Worm (Caenorhabditis elegans): ENCODE data around the gene T14A8.2.

Gene T14A8.2

DNA sequence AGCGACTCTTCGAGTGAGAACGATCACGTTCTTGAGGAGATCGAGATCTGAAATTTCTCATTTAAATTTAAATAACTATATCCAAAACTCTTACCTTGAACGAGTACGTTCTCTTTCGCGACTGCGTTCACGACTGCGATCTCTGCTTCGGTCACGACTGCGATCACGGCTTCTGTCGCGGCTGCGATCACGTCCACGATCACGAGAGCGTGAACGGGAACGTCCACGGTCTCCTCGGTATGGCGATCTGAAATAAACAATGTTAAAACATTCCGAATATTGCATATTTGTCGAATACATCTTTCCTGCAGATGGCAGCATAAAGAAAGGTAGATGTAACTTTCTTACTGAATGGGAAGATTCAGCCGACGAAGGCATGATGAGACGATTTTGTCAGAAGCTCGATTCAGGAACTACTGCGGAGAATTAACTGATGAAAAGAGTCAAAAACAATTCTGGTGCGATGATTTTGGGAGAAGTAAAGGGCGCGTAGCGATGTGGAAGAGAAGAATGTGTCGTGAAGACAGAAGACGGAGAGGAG, 32.2 kb downstream of the T14A8.2 start:
- TF ChIP-seq C38D4.7 (GFP tag; optimal IDR thresholded peaks at IDR 0.05) (no peak), hlh-6 (tag; optimal IDR thresholded peaks at IDR 0.05) (peak; percentile 10)

DNA sequence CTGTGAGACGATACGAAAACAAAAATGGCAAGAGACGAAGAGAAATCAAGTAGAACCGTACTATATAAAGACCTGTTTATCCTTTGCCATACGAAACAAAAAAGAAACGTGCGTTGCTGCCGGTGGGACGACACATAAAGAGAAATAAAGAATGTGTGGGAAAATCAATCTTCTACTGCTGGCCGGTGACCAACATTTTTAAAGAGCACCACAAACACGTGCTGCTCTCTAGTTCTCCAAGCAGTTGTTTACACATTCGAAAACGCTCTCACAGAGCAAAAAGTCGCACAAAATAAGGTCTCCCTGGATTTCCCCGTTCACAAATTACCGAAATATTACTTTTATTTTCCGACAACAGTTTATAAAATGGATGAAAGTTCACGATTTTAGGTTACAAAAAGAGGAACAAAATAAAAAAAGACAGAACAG, 32.9 kb downstream of the T14A8.2 start, which contains the start of gene imp-3:
imp-3 (minus strand) TSS at position 93 of the 429 bp plus-strand sequence.
- TF ChIP-seq elt-2 (tag; optimal IDR thresholded peaks at IDR 0.05) (no peak), C08G9.2 (tag; optimal IDR thresholded peaks at IDR 0.05) (no peak), hlh-30 (tag; optimal IDR thresholded peaks at IDR 0.05; ENCODE audit: insufficient read depth) (peak; percentile 12), rnt-1 (tag; optimal IDR thresholded peaks at IDR 0.05) (no peak), lin-11 (tag; optimal IDR thresholded peaks at IDR 0.05) (peak; percentile 5), unc-42 (tag; optimal IDR thresholded peaks at IDR 0.05) (no peak), ets-4 (tag; optimal IDR thresholded peaks at IDR 0.05) (no peak), fkh-10 (GFP tag; optimal IDR thresholded peaks at IDR 0.05) (no peak), hlh-6 (tag; optimal IDR thresholded peaks at IDR 0.05) (no peak), ama-1 (optimal IDR thresholded peaks at IDR 0.05) (peak; percentile 54), pha-4 (tag; optimal IDR thresholded peaks at IDR 0.05) (no peak), ceh-34 (tag; optimal IDR thresholded peaks at IDR 0.05) (peak; percentile 1), ceh-48 (tag; optimal IDR thresholded peaks at IDR 0.05) (peak; percentile 22), ttx-3 (tag; optimal IDR thresholded peaks at IDR 0.05) (no peak), lim-6 (tag; optimal IDR thresholded peaks at IDR 0.05) (no peak)

DNA sequence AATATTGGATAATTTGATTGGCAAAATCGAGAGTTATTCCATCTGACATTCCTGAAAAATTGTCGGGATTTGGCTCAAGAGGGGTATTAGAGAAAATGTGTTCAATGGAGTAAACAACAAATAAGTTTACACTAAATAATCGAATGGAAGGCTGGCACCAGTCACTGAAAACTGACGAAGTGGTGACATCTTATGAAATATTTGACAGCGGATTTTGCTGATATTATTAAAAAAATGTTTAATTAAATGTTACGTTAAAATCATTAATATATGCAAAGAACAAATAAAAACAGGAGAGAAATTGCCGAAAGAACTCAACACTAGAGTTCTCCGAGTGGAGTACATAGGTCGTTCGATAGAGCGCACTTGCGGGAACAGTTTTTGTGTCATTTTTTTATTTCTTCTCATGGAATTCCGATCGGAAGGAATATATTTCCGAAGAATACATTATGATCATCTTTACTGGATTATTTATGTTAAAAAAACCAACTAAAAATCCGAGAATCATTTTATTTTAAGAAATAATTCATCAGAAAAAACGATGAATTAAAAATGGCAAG, 36.8 kb downstream of the T14A8.2 start, which contains the start of gene tag-322:
tag-322 (minus strand) TSS at position 51 of the 560 bp plus-strand sequence.
- TF ChIP-seq unc-55 (GFP tag; optimal IDR thresholded peaks at IDR 0.05) (peak; percentile 1), nfya-1 (tag; optimal IDR thresholded peaks at IDR 0.05) (peak; percentile 31), syd-9 (tag; optimal IDR thresholded peaks at IDR 0.05) (no peak), unc-3 (GFP tag; conservative IDR thresholded peaks at IDR 0.05) (no peak), unc-3 (tag; optimal IDR thresholded peaks at IDR 0.05) (no peak), dmd-4 (tag; optimal IDR thresholded peaks at IDR 0.05; ENCODE audit: borderline replicate concordance) (no peak), tbx-7 (tag; optimal IDR thresholded peaks at IDR 0.05) (no peak), elt-2 (tag; optimal IDR thresholded peaks at IDR 0.05) (no peak)

DNA sequence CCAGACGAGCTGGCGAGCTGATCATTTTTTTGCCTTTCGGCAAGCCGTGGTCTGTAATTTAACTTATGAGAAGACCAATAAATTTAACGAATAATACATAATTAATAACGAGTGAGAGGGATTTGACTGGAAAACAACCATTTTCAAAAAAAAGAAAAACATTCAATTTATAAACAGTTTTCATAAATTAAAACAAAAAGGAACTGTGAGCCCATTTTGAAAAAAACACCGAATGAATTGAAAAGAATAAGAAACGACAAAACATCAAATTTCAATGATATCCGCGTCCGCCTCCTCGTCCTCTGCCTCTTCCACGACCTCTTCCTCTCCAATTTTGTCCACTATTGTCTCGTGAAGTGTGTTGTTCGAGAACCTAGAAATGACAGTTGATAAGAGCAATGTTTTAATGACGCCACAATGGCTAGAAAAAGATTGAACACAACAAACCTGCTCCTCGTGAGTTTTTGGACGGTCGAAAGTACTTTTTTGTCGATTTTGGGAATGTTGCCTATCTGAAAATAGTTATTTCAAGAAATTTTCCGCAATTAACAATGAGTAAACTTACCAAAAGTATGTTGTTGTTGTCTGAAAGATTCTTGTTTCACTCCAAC, 38.5 kb downstream of the T14A8.2 start, which contains the start of gene tag-321:
tag-321 (minus strand) TSS at position 51 of the 611 bp plus-strand sequence.
- TF ChIP-seq ceh-30 (tag; optimal IDR thresholded peaks at IDR 0.05) (no peak), sox-4 (tag; optimal IDR thresholded peaks at IDR 0.05) (no peak), hlh-8 (tag; optimal IDR thresholded peaks at IDR 0.05) (no peak), nhr-11 (tag; optimal IDR thresholded peaks at IDR 0.05) (no peak), mec-3 (tag; optimal IDR thresholded peaks at IDR 0.05; ENCODE audit: borderline replicate concordance) (no peak), ceh-31 (tag; optimal IDR thresholded peaks at IDR 0.05) (no peak), pha-2 (tag; optimal IDR thresholded peaks at IDR 0.05) (no peak), hlh-15 (tag; optimal IDR thresholded peaks at IDR 0.05) (no peak), dmd-4 (tag; optimal IDR thresholded peaks at IDR 0.05; ENCODE audit: borderline replicate concordance) (no peak), pax-1 (tag; optimal IDR thresholded peaks at IDR 0.05) (no peak), ceh-34 (tag; optimal IDR thresholded peaks at IDR 0.05) (no peak), rnt-1 (tag; optimal IDR thresholded peaks at IDR 0.05) (no peak), ceh-14 (tag; optimal IDR thresholded peaks at IDR 0.05) (no peak), lin-11 (tag; optimal IDR thresholded peaks at IDR 0.05) (no peak)

DNA sequence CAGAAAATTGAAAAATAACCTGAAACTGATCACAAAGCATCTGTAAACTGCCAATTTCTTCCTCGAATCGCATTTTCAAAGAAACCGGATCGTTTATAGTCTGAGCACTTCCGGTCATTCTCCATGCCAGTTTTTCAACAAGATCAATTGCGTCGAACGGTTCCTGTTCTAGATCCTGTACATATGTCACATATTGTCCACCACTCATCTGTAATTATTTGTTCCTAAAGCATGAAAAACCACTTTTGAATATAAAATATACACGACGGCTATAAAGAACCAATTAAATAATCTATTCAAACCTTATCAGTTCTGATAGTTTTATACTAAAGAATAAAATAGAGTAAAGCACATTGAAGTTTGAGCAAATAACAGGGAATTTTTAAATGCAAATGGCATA, 40.1 kb downstream of the T14A8.2 start, which contains the start of gene sec-10:
sec-10 (minus strand) TSS at position 208 of the 400 bp plus-strand sequence.
- TF ChIP-seq hlh-15 (tag; optimal IDR thresholded peaks at IDR 0.05) (no peak), fax-1 (tag; optimal IDR thresholded peaks at IDR 0.05) (no peak), T23F11.4 (GFP tag; optimal IDR thresholded peaks at IDR 0.05) (no peak)
